Worm (Caenorhabditis elegans) whole organism, L3 larva: ENCODE results near the gene gipc-2.

ENCODE experiments used
- R02D3.7 ChIP-seq: fragments of 150-350 bp; optimal IDR thresholded peaks from 2 replicates; lab custom pipeline; 2014; ENCODE audit warnings: missing biosample characterization, missing genetic modification characterization
- ZK546.5 ChIP-seq: sonication (generic microtip); optimal IDR thresholded peaks from 2 replicates; lab custom pipeline; 2017; ENCODE audit warnings: missing biosample characterization, missing genetic modification characterization
- ama-1 ChIP-seq: fragments of 150-350 bp; optimal IDR thresholded peaks from 2 replicates; lab custom pipeline; 2018
- ceh-16 ChIP-seq: sonication (generic microtip); optimal IDR thresholded peaks from 2 replicates; lab custom pipeline; 2017; ENCODE audit warnings: missing biosample characterization, missing genetic modification characterization
- fkh-10 ChIP-seq: sonication (generic microtip); optimal IDR thresholded peaks from 2 replicates; lab custom pipeline; 2017; ENCODE audit warnings: missing biosample characterization, missing genetic modification reagents, missing genetic modification characterization
- jun-1 ChIP-seq: fragments of 150-350 bp; optimal IDR thresholded peaks from 2 replicates; lab custom pipeline; 2014; ENCODE audit warnings: missing biosample characterization, missing genetic modification reagents, missing genetic modification characterization
- mdl-1 ChIP-seq: fragments of 150-350 bp; optimal IDR thresholded peaks from 2 replicates; lab custom pipeline; 2014; ENCODE audit warnings: missing biosample characterization, missing genetic modification characterization
- nfya-1 ChIP-seq: sonication (generic microtip); optimal IDR thresholded peaks from 2 replicates; lab custom pipeline; 2017; ENCODE audit warnings: missing genetic modification characterization, mild to moderate bottlenecking, missing compliant biosample characterization, antibody characterized with exemption, moderate library complexity; ENCODE audit not compliant: insufficient read depth
- nhr-28 ChIP-seq: fragments of 150-350 bp; optimal IDR thresholded peaks from 2 replicates; lab custom pipeline; 2014; ENCODE audit warnings: missing biosample characterization, missing genetic modification characterization
- nhr-77 ChIP-seq: fragments of 150-350 bp; optimal IDR thresholded peaks from 2 replicates; lab custom pipeline; 2014; ENCODE audit warnings: missing biosample characterization, missing genetic modification characterization
- pha-4 ChIP-seq: fragments of 150-350 bp; optimal IDR thresholded peaks from 2 replicates; lab custom pipeline; 2014; ENCODE audit warnings: missing biosample characterization, missing genetic modification reagents, missing genetic modification characterization

DNA sequence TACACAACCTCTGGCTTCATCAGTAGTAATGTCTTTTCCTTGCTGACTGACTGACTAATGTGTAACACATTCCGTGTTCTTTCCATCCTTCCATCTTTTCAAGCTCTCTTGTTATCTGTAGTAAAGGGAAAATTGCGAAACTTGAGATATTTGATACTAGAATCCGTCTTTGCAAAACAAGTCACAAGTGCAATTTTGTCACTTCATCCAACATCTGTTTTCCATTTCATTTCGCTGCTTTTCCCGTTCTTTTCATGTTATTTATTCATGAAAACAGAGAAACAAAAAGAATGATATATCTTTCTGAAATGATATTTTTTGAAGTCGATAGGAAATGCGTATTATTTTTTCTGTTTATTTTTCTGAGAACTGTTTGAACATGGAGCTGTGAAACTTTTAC is 18.5 kb upstream of the gipc-2 start:
- no peak for TF ChIP-seq ZK546.5 (tag; lab: Kevin White, UChicago)
- TF ChIP-seq nfya-1 (tag; lab: Kevin White, UChicago), result no peak
- no peak for TF ChIP-seq ceh-16
- no peak for TF ChIP-seq pha-4
- no peak for TF ChIP-seq nhr-77 (tag; lab: Kevin White, UChicago)
- no peak for TF ChIP-seq jun-1 (tag; lab: Kevin White, UChicago)
- TF ChIP-seq ama-1 (lab: Kevin White, UChicago), result no peak
- no peak for TF ChIP-seq R02D3.7 (tag; lab: Kevin White, UChicago)
- no peak for TF ChIP-seq nhr-28 (tag; lab: Kevin White, UChicago)
- no peak for TF ChIP-seq mdl-1 (tag; lab: Kevin White, UChicago)
- no peak for TF ChIP-seq fkh-10 (GFP tag; lab: Kevin White, UChicago)
